Fruit fly (Drosophila melanogaster) whole organism, prepupa: ENCODE data around the gene Elovl7.

Experiments
- CG11762 ChIP-seq: fragments of 200-800 bp; sonication (Bioruptor generic); optimal IDR thresholded peaks from 3 replicates; lab custom pipeline; 2016; ENCODE audit warnings: missing biosample characterization, missing genetic modification characterization; ENCODE audit not compliant: insufficient read depth
- CG15336 ChIP-seq: fragments of 200-800 bp; sonication (Bioruptor generic); IDR thresholded peaks from 2 replicates; pipeline ENCODE4 v1.3.6; 2022; ENCODE audit warnings: missing biosample characterization, missing genetic modification characterization
- CG31627 ChIP-seq: fragments of 200-800 bp; sonication (Bioruptor generic); optimal IDR thresholded peaks from 3 replicates; lab custom pipeline; 2016; ENCODE audit warnings: missing biosample characterization, missing genetic modification characterization
- CG4318 ChIP-seq: fragments of 200-800 bp; sonication (Bioruptor generic); optimal IDR thresholded peaks from 3 replicates; lab custom pipeline; 2017; ENCODE audit warnings: missing biosample characterization, mild to moderate bottlenecking, missing genetic modification characterization
- CG6792 ChIP-seq: fragments of 200-800 bp; sonication (Bioruptor generic); optimal IDR thresholded peaks from 3 replicates; lab custom pipeline; 2016; ENCODE audit warnings: missing biosample characterization, missing genetic modification characterization
- Hr39 ChIP-seq: fragments of 200-800 bp; sonication (Bioruptor generic); optimal IDR thresholded peaks from 2 replicates; lab custom pipeline; 2016; ENCODE audit warnings: missing biosample characterization, missing genetic modification characterization
- Lpt ChIP-seq: fragments of 200-800 bp; sonication (Bioruptor generic); optimal IDR thresholded peaks from 3 replicates; lab custom pipeline; 2016; ENCODE audit warnings: missing biosample characterization, missing genetic modification characterization
- Sox15 ChIP-seq: fragments of 200-800 bp; sonication (Bioruptor generic); optimal IDR thresholded peaks from 3 replicates; lab custom pipeline; 2016; ENCODE audit warnings: missing biosample characterization, missing genetic modification characterization
- esn ChIP-seq: fragments of 200-800 bp; sonication (Bioruptor generic); optimal IDR thresholded peaks from 2 replicates; lab custom pipeline; 2016; ENCODE audit warnings: missing biosample characterization, mild to moderate bottlenecking, missing genetic modification characterization, moderate library complexity

DNA sequence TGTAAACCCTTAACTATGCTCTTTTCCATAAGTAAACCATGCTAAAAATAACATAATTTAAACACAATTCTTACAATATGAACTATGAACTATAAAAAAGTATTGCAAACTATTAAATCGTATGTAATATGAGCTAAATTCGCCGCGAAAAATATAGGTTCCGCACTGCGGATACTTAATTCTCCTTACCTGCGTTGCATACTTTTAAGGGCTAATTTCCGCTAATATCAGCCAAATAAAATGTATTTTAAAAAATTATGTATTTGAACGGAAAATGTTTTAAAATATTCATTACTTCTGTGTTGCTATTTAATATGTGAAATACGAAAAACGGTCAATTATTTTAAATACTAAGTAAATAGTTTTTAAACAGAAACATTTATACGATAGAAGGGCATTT lies 28.3 kb downstream of the Elovl7 start, which contains the start of gene dsx:
- no peak for TF ChIP-seq Hr39 (GFP tag; lab: Kevin White, UChicago)
- TF ChIP-seq CG4318 (GFP tag; lab: Kevin White, UChicago): peak; percentile 52
- TF ChIP-seq esn (GFP tag; lab: Kevin White, UChicago): peak; percentile 49
- no peak for TF ChIP-seq CG15336 (GFP tag; lab: Robert Waterston, UW)
- no peak for TF ChIP-seq Lpt (GFP tag; lab: Kevin White, UChicago)
- no peak for TF ChIP-seq CG11762
- TF ChIP-seq CG6792 (GFP tag; lab: Kevin White, UChicago): no peak
- TF ChIP-seq CG31627 (GFP tag; lab: Kevin White, UChicago): peak; percentile 49
- no peak for TF ChIP-seq Sox15
